Fruit fly (Drosophila melanogaster): ENCODE measurements around the gene Rh4.

The Rh4 gene

dm6 chr3L:16865123-16865831, 3.0 kb upstream of the Rh4 start, which contains the start of gene Lmpt:
Lmpt (plus strand) TSS chr3L:16865295.
- peak; percentile 49 for TF ChIP-seq Vsx2 (GFP tag; optimal IDR thresholded peaks at IDR 0.05; ENCODE audit: partially characterized antibody)
- peak; percentile 22 for TF ChIP-seq fru (GFP tag; optimal IDR thresholded peaks at IDR 0.05)
- no peak for TF ChIP-seq foxo (GFP tag; optimal IDR thresholded peaks at IDR 0.05)
- TF ChIP-seq woc (GFP tag; optimal IDR thresholded peaks at IDR 0.05): peak; percentile 78
- no peak for TF ChIP-seq Rel (GFP tag; optimal IDR thresholded peaks at IDR 0.05)
- peak; percentile 31 for TF ChIP-seq Rel (tag; optimal IDR thresholded peaks at IDR 0.05)
- TF ChIP-seq Hr83 (GFP tag; optimal IDR thresholded peaks at IDR 0.05; ENCODE audit: poor library complexity, severe bottlenecking): no peak
- no peak for TF ChIP-seq tai (GFP tag; optimal IDR thresholded peaks at IDR 0.05)
- TF ChIP-seq dsf (GFP tag; optimal IDR thresholded peaks at IDR 0.05; ENCODE audit: borderline replicate concordance): peak; percentile 7
- TF ChIP-seq h (GFP tag; optimal IDR thresholded peaks at IDR 0.05): no peak
- no peak for TF ChIP-seq psq (GFP tag; optimal IDR thresholded peaks at IDR 0.05)
- TF ChIP-seq Abd-B (GFP tag; optimal IDR thresholded peaks at IDR 0.05): no peak

- TF ChIP-seq dl (GFP tag; optimal IDR thresholded peaks at IDR 0.05; ENCODE audit: insufficient read depth in 1 of 2, partially characterized antibody in 2 of 2) (no peak), OdsH (GFP tag; optimal IDR thresholded peaks at IDR 0.05) (no peak), brk (GFP tag; optimal IDR thresholded peaks at IDR 0.05) (no peak)
These were observed 641 bp upstream of the Rh4 start, which contains the start of gene CG9951 for dm6 chr3L:16862958-16863357. CG9951 (plus strand) TSS chr3L:16863164.

- TF ChIP-seq dl (GFP tag; optimal IDR thresholded peaks at IDR 0.05; ENCODE audit: insufficient read depth in 1 of 2, partially characterized antibody in 2 of 2) (no peak), Dif (GFP tag; optimal IDR thresholded peaks at IDR 0.05; ENCODE audit: partially characterized antibody) (no peak), h (GFP tag; optimal IDR thresholded peaks at IDR 0.05) (no peak), fru (GFP tag; optimal IDR thresholded peaks at IDR 0.05) (no peak), dsf (GFP tag; optimal IDR thresholded peaks at IDR 0.05; ENCODE audit: borderline replicate concordance) (no peak), Jra (GFP tag; optimal IDR thresholded peaks at IDR 0.05) (no peak), sage (GFP tag; optimal IDR thresholded peaks at IDR 0.05) (no peak), usp (GFP tag; optimal IDR thresholded peaks at IDR 0.05) (no peak), GATAd (GFP tag; optimal IDR thresholded peaks at IDR 0.05) (no peak), Hr78 (GFP tag; optimal IDR thresholded peaks at IDR 0.05) (no peak), Rel (GFP tag; optimal IDR thresholded peaks at IDR 0.05) (no peak), Rel (tag; optimal IDR thresholded peaks at IDR 0.05) (no peak)
These were observed 1.4 kb downstream of the Rh4 start for dm6 chr3L:16860879-16861278.

DNA sequence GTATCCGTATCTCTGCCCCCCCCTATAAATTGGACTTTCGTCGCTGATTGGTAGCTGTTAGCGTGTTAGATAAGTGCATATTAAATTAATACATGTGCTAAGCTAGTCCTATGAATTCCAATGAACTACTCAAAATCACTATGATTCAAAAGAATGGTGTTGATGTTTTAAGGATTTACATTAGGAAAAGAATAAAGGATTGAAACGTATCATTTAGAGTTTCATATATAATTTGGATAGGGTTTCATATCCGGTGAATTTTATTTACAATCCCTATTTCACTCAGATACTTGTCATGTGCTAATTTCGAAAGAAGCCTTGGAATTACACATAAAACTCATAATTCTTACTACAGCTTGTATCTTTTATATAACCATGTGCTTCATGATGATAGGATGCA, 2.0 kb downstream of the Rh4 start, which contains the start of gene CG13029:
Gene CG13029 (plus strand): TSS at position 301 of the 400 bp plus-strand sequence.
- TF ChIP-seq dl (GFP tag; optimal IDR thresholded peaks at IDR 0.05; ENCODE audit: insufficient read depth in 1 of 2, partially characterized antibody in 2 of 2): no peak
- TF ChIP-seq Myc (optimal IDR thresholded peaks at IDR 0.05): no peak
- no peak for TF ChIP-seq ey (GFP tag; optimal IDR thresholded peaks at IDR 0.05)
- no peak for TF ChIP-seq HLH106 (tag; optimal IDR thresholded peaks at IDR 0.05)

dm6 chr3L:16858780-16859179, 3.5 kb downstream of the Rh4 start, which contains the start of gene sinah:
sinah (plus strand) TSS chr3L:16859080.
- TF ChIP-seq Hr78 (GFP tag; optimal IDR thresholded peaks at IDR 0.05) (no peak), Dfd (GFP tag; optimal IDR thresholded peaks at IDR 0.05) (no peak), tai (GFP tag; optimal IDR thresholded peaks at IDR 0.05) (no peak), fru (GFP tag; optimal IDR thresholded peaks at IDR 0.05) (no peak), CrebA (GFP tag; optimal IDR thresholded peaks at IDR 0.05; ENCODE audit: borderline replicate concordance) (no peak), Abd-B (GFP tag; optimal IDR thresholded peaks at IDR 0.05) (no peak), jim (GFP tag; optimal IDR thresholded peaks at IDR 0.05) (no peak), pan (optimal IDR thresholded peaks at IDR 0.05) (no peak), GATAd (GFP tag; optimal IDR thresholded peaks at IDR 0.05) (no peak), Mio (GFP tag; optimal IDR thresholded peaks at IDR 0.05) (no peak), sage (GFP tag; optimal IDR thresholded peaks at IDR 0.05) (no peak), h (GFP tag; optimal IDR thresholded peaks at IDR 0.05) (no peak), Vsx2 (GFP tag; optimal IDR thresholded peaks at IDR 0.05; ENCODE audit: partially characterized antibody) (no peak)

Data from whole organism, wandering third instar larva.